Fruit fly (Drosophila melanogaster): ENCODE measurements around the gene CG12605.

The CG12605 gene

DNA sequence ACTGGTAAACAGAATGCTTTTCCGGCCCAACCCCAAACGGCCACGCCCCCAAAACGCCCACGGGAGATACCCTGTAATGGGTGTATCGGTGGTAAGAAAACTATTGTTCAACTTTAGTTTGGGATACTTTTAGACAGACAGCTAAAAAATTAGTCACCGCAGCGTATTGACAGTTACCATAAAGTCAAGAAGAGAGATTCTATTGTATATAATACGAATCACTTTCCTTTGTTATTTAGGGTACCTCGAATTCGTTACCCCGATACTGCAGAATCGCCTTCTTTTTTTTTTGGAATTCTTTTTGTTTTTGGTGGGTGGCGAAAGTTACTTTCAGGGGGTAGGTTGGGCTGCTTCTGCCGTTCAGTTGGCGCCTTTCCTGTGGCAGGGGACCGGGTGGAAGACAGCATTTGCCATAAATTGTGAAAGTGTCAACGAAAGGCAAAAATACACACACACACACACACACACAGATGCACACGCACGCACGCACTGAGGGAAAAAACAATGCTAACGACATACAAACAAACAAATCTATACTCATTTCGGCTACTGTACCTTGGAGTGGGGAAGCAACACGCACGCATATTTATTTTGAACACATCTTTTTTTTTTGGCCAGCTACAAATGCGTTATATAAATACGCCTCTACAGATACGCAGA, 5.9 kb upstream of the CG12605 start (continued):
- TF ChIP-seq CG11093 (GFP tag; IDR thresholded peaks at IDR 0.05) (0 out of 3 replicates have a peak, but pooled peaks have one; percentile 9), CG10209 (GFP tag; optimal IDR thresholded peaks at IDR 0.05) (peak; percentile 35), CG7372 (GFP tag; IDR thresholded peaks at IDR 0.05) (no peak), CG3407 (GFP tag; optimal IDR thresholded peaks at IDR 0.05) (peak; percentile 2), vnd (GFP tag; IDR thresholded peaks at IDR 0.05; ENCODE audit: partially characterized antibody) (no peak), hkb (optimal IDR thresholded peaks at IDR 0.05) (no peak), hkb (GFP tag; IDR thresholded peaks at IDR 0.05) (0 out of 2 replicates have a peak, but pooled peaks have one; percentile 24), CG11560 (tag; IDR thresholded peaks at IDR 0.05) (peak; percentile 45; the same call in 2 of the 3 replicates), hb (GFP tag; IDR thresholded peaks at IDR 0.05; ENCODE audit: partially characterized antibody) (no peak), CoRest (tag; optimal IDR thresholded peaks at IDR 0.05) (peak; percentile 57), hth (optimal IDR thresholded peaks at IDR 0.05) (no peak), jumu (GFP tag; optimal IDR thresholded peaks at IDR 0.05) (peak; percentile 1), salm (tag; optimal IDR thresholded peaks at IDR 0.05) (no peak), CG13296 (GFP tag; optimal IDR thresholded peaks at IDR 0.05) (no peak), cg (GFP tag; optimal IDR thresholded peaks at IDR 0.05) (peak; percentile 24), Ravus (GFP tag; IDR thresholded peaks at IDR 0.05) (no peak), CG17829 (tag; optimal IDR thresholded peaks at IDR 0.05) (peak; percentile 7), Sin3A (optimal IDR thresholded peaks at IDR 0.05) (no peak), HLH3B (GFP tag; IDR thresholded peaks at IDR 0.05) (peak; percentile 20; the same call in 1 of the 2 replicates), CG6175 (GFP tag; IDR thresholded peaks at IDR 0.05) (no peak), zf30C (GFP tag; optimal IDR thresholded peaks at IDR 0.05) (no peak), CG42726 (GFP tag; IDR thresholded peaks at IDR 0.05; ENCODE audit: partially characterized antibody) (no peak), CG9932 (GFP tag; IDR thresholded peaks at IDR 0.05) (no peak; the same call in 1 of the 2 replicates), Fer3 (tag; optimal IDR thresholded peaks at IDR 0.05) (peak; percentile 25), trem (tag; optimal IDR thresholded peaks at IDR 0.05) (no peak), cwo (GFP tag; optimal IDR thresholded peaks at IDR 0.05) (peak; percentile 45), ato (GFP tag; IDR thresholded peaks at IDR 0.05; ENCODE audit: partially characterized antibody) (no peak), CG43689 (GFP tag; IDR thresholded peaks at IDR 0.05) (no peak), seq (GFP tag; IDR thresholded peaks at IDR 0.05) (no peak), CG31388 (GFP tag; optimal IDR thresholded peaks at IDR 0.05) (no peak), ems (GFP tag; optimal IDR thresholded peaks at IDR 0.05) (no peak), crc (GFP tag; optimal IDR thresholded peaks at IDR 0.05) (no peak), Camta (GFP tag; optimal IDR thresholded peaks at IDR 0.05) (peak; percentile 3), Bgb (GFP tag; IDR thresholded peaks at IDR 0.05; ENCODE audit: partially characterized antibody) (no peak), CG10274 (GFP tag; optimal IDR thresholded peaks at IDR 0.05) (no peak), C15 (GFP tag; IDR thresholded peaks at IDR 0.05) (no peak), CG2889 (GFP tag; IDR thresholded peaks at IDR 0.05) (no peak), dati (GFP tag; IDR thresholded peaks at IDR 0.05) (no peak), Sox100B (GFP tag; optimal IDR thresholded peaks at IDR 0.05) (peak; percentile 23), Atf3 (GFP tag; optimal IDR thresholded peaks at IDR 0.05) (no peak), dan (GFP tag; IDR thresholded peaks at IDR 0.05) (no peak), Dref (GFP tag; IDR thresholded peaks at IDR 0.05) (no peak), CHES-1-like (GFP tag; optimal IDR thresholded peaks at IDR 0.05) (no peak), grn (GFP tag; optimal IDR thresholded peaks at IDR 0.05) (no peak), zen2 (GFP tag; IDR thresholded peaks at IDR 0.05; ENCODE audit: partially characterized antibody) (no peak), danr (GFP tag; IDR thresholded peaks at IDR 0.05) (no peak), mam (GFP tag; optimal IDR thresholded peaks at IDR 0.05) (peak; percentile 50), fd96Cb (tag; optimal IDR thresholded peaks at IDR 0.05) (peak; percentile 19), Opbp (GFP tag; IDR thresholded peaks at IDR 0.05; ENCODE audit: partially characterized antibody) (no peak), Mrtf (GFP tag; IDR thresholded peaks at IDR 0.05) (0 out of 3 replicates have a peak, but pooled peaks have one; percentile 13), CG3726 (GFP tag; IDR thresholded peaks at IDR 0.05) (no peak)
